Fruit fly (Drosophila melanogaster): ENCODE measurements around the gene Lint-1.

Lint-1 gene

dm6 chrX:11108148-11108844 is 40.8 kb upstream of the Lint-1 start, which contains the start of gene Hsp60A (continued):
- TF ChIP-seq H2.0 (GFP tag; IDR thresholded peaks at IDR 0.05) (0 out of 2 replicates have a peak, but pooled peaks have one; percentile 8), sna (GFP tag; IDR thresholded peaks at IDR 0.05; ENCODE audit: partially characterized antibody) (peak; percentile 76; the same call in 1 of the 2 replicates), Sry-δ (GFP tag; optimal IDR thresholded peaks at IDR 0.05) (peak; percentile 73), CG32772 (GFP tag; IDR thresholded peaks at IDR 0.05) (peak; percentile 50), Optix (GFP tag; IDR thresholded peaks at IDR 0.05) (no peak), Hr3 (GFP tag; optimal IDR thresholded peaks at IDR 0.05) (peak; percentile 36), CG10209 (GFP tag; optimal IDR thresholded peaks at IDR 0.05) (peak; percentile 39), CG11456 (GFP tag; IDR thresholded peaks at IDR 0.05) (0 out of 3 replicates have a peak, but pooled peaks have one; percentile 8), CG6683 (GFP tag; optimal IDR thresholded peaks at IDR 0.05) (no peak), dysf (GFP tag; IDR thresholded peaks at IDR 0.05) (no peak; the same call in 2 of the 3 replicates), jigr1 (GFP tag; IDR thresholded peaks at IDR 0.05) (no peak), CG11723 (GFP tag; optimal IDR thresholded peaks at IDR 0.05) (no peak), CG6272 (GFP tag; IDR thresholded peaks at IDR 0.05) (no peak), CG13424 (tag; optimal IDR thresholded peaks at IDR 0.05) (peak; percentile 75), Abd-B (GFP tag; optimal IDR thresholded peaks at IDR 0.05) (peak; percentile 63), Scr (GFP tag; IDR thresholded peaks at IDR 0.05; ENCODE audit: partially characterized antibody) (peak; percentile 87), CG15696 (tag; optimal IDR thresholded peaks at IDR 0.05) (peak; percentile 31), ssp (GFP tag; IDR thresholded peaks at IDR 0.05) (peak; percentile 30; the same call in 1 of the 2 replicates), zf30C (GFP tag; optimal IDR thresholded peaks at IDR 0.05) (no peak), schlank (tag; optimal IDR thresholded peaks at IDR 0.05) (no peak), CG4854 (GFP tag; optimal IDR thresholded peaks at IDR 0.05) (peak; percentile 8), CG17186 (GFP tag; optimal IDR thresholded peaks at IDR 0.05) (peak; percentile 12), hth (optimal IDR thresholded peaks at IDR 0.05) (no peak), CG34422 (GFP tag; IDR thresholded peaks at IDR 0.05) (0 out of 3 replicates have a peak, but pooled peaks have one; percentile 14), CG13287 (GFP tag; IDR thresholded peaks at IDR 0.05; ENCODE audit: partially characterized antibody) (peak; percentile 91), CG2116 (GFP tag; optimal IDR thresholded peaks at IDR 0.05) (peak; percentile 74), psq (GFP tag; optimal IDR thresholded peaks at IDR 0.05) (no peak), wdn (GFP tag; IDR thresholded peaks at IDR 0.05) (no peak), kni (GFP tag; optimal IDR thresholded peaks at IDR 0.05) (no peak), ken (GFP tag; IDR thresholded peaks at IDR 0.05) (0 out of 3 replicates have a peak, but pooled peaks have one; percentile 42), dmrt11E (tag; optimal IDR thresholded peaks at IDR 0.05) (peak; percentile 33), Fer2 (tag; optimal IDR thresholded peaks at IDR 0.05) (peak; percentile 7), CG7745 (tag; optimal IDR thresholded peaks at IDR 0.05) (no peak), CG3163 (GFP tag; optimal IDR thresholded peaks at IDR 0.05) (no peak), prd (optimal IDR thresholded peaks at IDR 0.05) (no peak), prd (GFP tag; IDR thresholded peaks at IDR 0.05) (peak; percentile 54; the same call in 2 of the 3 replicates), HLH54F (GFP tag; optimal IDR thresholded peaks at IDR 0.05) (peak; percentile 30), CG6689 (GFP tag; IDR thresholded peaks at IDR 0.05) (peak; percentile 26; the same call in 1 of the 2 replicates), Side (GFP tag; optimal IDR thresholded peaks at IDR 0.05) (no peak), Bteb2 (GFP tag; optimal IDR thresholded peaks at IDR 0.05) (no peak), CG30020 (tag; optimal IDR thresholded peaks at IDR 0.05) (peak; percentile 25), Deaf1 (tag; optimal IDR thresholded peaks at IDR 0.05) (no peak), chinmo (GFP tag; IDR thresholded peaks at IDR 0.05; ENCODE audit: partially characterized antibody) (peak; percentile 61; the same call in 1 of the 4 replicates), sd (tag; optimal IDR thresholded peaks at IDR 0.05) (no peak), HmgZ (tag; optimal IDR thresholded peaks at IDR 0.05) (peak; percentile 10), ara (GFP tag; IDR thresholded peaks at IDR 0.05) (0 out of 2 replicates have a peak, but pooled peaks have one; percentile 16), CG10543 (GFP tag; optimal IDR thresholded peaks at IDR 0.05) (no peak), gsb (GFP tag; IDR thresholded peaks at IDR 0.05) (no peak), ap (GFP tag; IDR thresholded peaks at IDR 0.05) (no peak)

All from whole organism, embryonic.